Worm (Caenorhabditis elegans) whole organism, L2 larva: Measurements from ENCODE around the gene K11C4.2.

ENCODE experiments used
- C34F6.9 ChIP-seq: fragments of 150-350 bp; optimal IDR thresholded peaks from 2 replicates; lab custom pipeline; 2014; ENCODE audit warnings: missing biosample characterization, missing genetic modification characterization
- F13H6.1 ChIP-seq: sonication (generic microtip); optimal IDR thresholded peaks from 2 replicates; lab custom pipeline; 2016; ENCODE audit warnings: missing genetic modification characterization, missing compliant biosample characterization
- R02D3.7 ChIP-seq: fragments of 150-350 bp; optimal IDR thresholded peaks from 2 replicates; lab custom pipeline; 2014; ENCODE audit warnings: missing biosample characterization, missing genetic modification characterization
- Y55F3AM.14 ChIP-seq: fragments of 200-800 bp; sonication (Bioruptor generic); optimal IDR thresholded peaks from 2 replicates; lab custom pipeline; 2018; ENCODE audit warnings: mild to moderate bottlenecking, missing genetic modification characterization, missing compliant biosample characterization
- ZK546.5 ChIP-seq: sonication (generic microtip); optimal IDR thresholded peaks from 2 replicates; lab custom pipeline; 2017; ENCODE audit warnings: missing biosample characterization, missing genetic modification characterization
- alr-1 ChIP-seq: fragments of 150-350 bp; optimal IDR thresholded peaks from 2 replicates; lab custom pipeline; 2014; ENCODE audit warnings: missing biosample characterization, missing genetic modification characterization
- aly-2 ChIP-seq: fragments of 150-350 bp; optimal IDR thresholded peaks from 2 replicates; lab custom pipeline; 2014; ENCODE audit warnings: missing biosample characterization, missing genetic modification characterization
- ama-1 ChIP-seq: fragments of 150-350 bp; optimal IDR thresholded peaks from 2 replicates; lab custom pipeline; 2018; ENCODE audit warnings: inconsistent platforms
- blmp-1 ChIP-seq: sonication (generic microtip); optimal IDR thresholded peaks from 2 replicates; lab custom pipeline; 2017; ENCODE audit warnings: missing genetic modification characterization, mild to moderate bottlenecking, missing compliant biosample characterization, antibody characterized with exemption, moderate library complexity; ENCODE audit not compliant: insufficient read depth
- ceh-16 ChIP-seq: fragments of 150-350 bp; optimal IDR thresholded peaks from 2 replicates; lab custom pipeline; 2014; ENCODE audit warnings: missing biosample characterization, missing genetic modification characterization
- ceh-82 ChIP-seq: fragments of 150-350 bp; optimal IDR thresholded peaks from 2 replicates; lab custom pipeline; 2014; ENCODE audit warnings: missing biosample characterization, missing genetic modification characterization
- crh-2 ChIP-seq: sonication (generic microtip); optimal IDR thresholded peaks from 2 replicates; lab custom pipeline; 2017; ENCODE audit warnings: missing biosample characterization, missing genetic modification characterization
- dmd-4 ChIP-seq: sonication (generic microtip); optimal IDR thresholded peaks from 2 replicates; lab custom pipeline; 2017; ENCODE audit warnings: missing biosample characterization, missing genetic modification characterization
- egl-27 ChIP-seq: sonication (generic microtip); optimal IDR thresholded peaks from 3 replicates; lab custom pipeline; 2017; ENCODE audit warnings: missing biosample characterization, missing genetic modification reagents, missing genetic modification characterization
- elt-1 ChIP-seq: fragments of 150-350 bp; optimal IDR thresholded peaks from 2 replicates; lab custom pipeline; 2014; ENCODE audit warnings: missing biosample characterization, missing genetic modification characterization
- elt-3 ChIP-seq: sonication (generic microtip); optimal IDR thresholded peaks from 2 replicates; lab custom pipeline; 2017; ENCODE audit warnings: missing biosample characterization, missing genetic modification characterization
- fos-1 ChIP-seq: fragments of 150-350 bp; optimal IDR thresholded peaks from 2 replicates; lab custom pipeline; 2014; ENCODE audit warnings: missing biosample characterization, missing genetic modification characterization
- gmeb-1 ChIP-seq: fragments of 150-350 bp; optimal IDR thresholded peaks from 2 replicates; lab custom pipeline; 2014; ENCODE audit warnings: missing biosample characterization, missing genetic modification characterization
- lin-11 ChIP-seq: fragments of 150-350 bp; sonication (generic microtip); optimal IDR thresholded peaks from 2 replicates; lab custom pipeline; 2014; ENCODE audit warnings: missing biosample characterization, missing genetic modification characterization, inconsistent platforms, mixed read lengths
- lin-13 ChIP-seq: fragments of 150-350 bp; optimal IDR thresholded peaks from 2 replicates; lab custom pipeline; 2014; ENCODE audit warnings: missing biosample characterization, missing genetic modification reagents, missing genetic modification characterization
- lsy-2 ChIP-seq, 2 experiments: fragments of 150-350 bp in 1 of 2; sonication (generic microtip) in 1 of 2; optimal IDR thresholded peaks; 2 replicates each; lab custom pipeline; 2014 to 2017; ENCODE audit warnings: missing biosample characterization in 2 of 2, missing genetic modification characterization in 2 of 2
- mab-5 ChIP-seq: fragments of 150-350 bp; optimal IDR thresholded peaks from 2 replicates; lab custom pipeline; 2014; ENCODE audit warnings: missing biosample characterization, missing genetic modification characterization
- mbf-1 ChIP-seq: sonication (generic microtip); optimal IDR thresholded peaks from 2 replicates; lab custom pipeline; 2017; ENCODE audit warnings: missing biosample characterization, missing genetic modification characterization
- mdl-1 ChIP-seq, 2 experiments: fragments of 150-350 bp in 1 of 2; sonication (generic microtip) in 1 of 2; optimal IDR thresholded peaks; 2 replicates each; lab custom pipeline; 2017; ENCODE audit warnings: missing biosample characterization in 2 of 2, missing genetic modification characterization in 2 of 2
- nhr-10 ChIP-seq: sonication (generic microtip); optimal IDR thresholded peaks from 2 replicates; lab custom pipeline; 2017; ENCODE audit warnings: missing biosample characterization, missing genetic modification characterization
- nhr-11 ChIP-seq: fragments of 150-350 bp; optimal IDR thresholded peaks from 2 replicates; lab custom pipeline; 2014; ENCODE audit warnings: missing biosample characterization, missing genetic modification characterization
- nhr-12 ChIP-seq: fragments of 150-350 bp; optimal IDR thresholded peaks from 2 replicates; lab custom pipeline; 2014; ENCODE audit warnings: missing biosample characterization, missing genetic modification characterization
- nhr-129 ChIP-seq: fragments of 150-350 bp; optimal IDR thresholded peaks from 2 replicates; lab custom pipeline; 2014; ENCODE audit warnings: missing biosample characterization, missing genetic modification characterization
- nhr-21 ChIP-seq: fragments of 150-350 bp; optimal IDR thresholded peaks from 2 replicates; lab custom pipeline; 2014; ENCODE audit warnings: missing biosample characterization, missing genetic modification characterization
- nhr-23 ChIP-seq: fragments of 150-350 bp; optimal IDR thresholded peaks from 2 replicates; lab custom pipeline; 2014; ENCODE audit warnings: missing biosample characterization, missing genetic modification reagents, missing genetic modification characterization
- nhr-237 ChIP-seq: fragments of 150-350 bp; optimal IDR thresholded peaks from 2 replicates; lab custom pipeline; 2014; ENCODE audit warnings: missing biosample characterization, missing genetic modification characterization
- nhr-25 ChIP-seq: fragments of 150-350 bp; sonication (generic microtip); optimal IDR thresholded peaks from 3 replicates; lab custom pipeline; 2014; ENCODE audit warnings: missing biosample characterization, missing genetic modification characterization
- nhr-6 ChIP-seq: fragments of 150-350 bp; optimal IDR thresholded peaks from 2 replicates; lab custom pipeline; 2014; ENCODE audit warnings: missing biosample characterization, missing genetic modification characterization
- nhr-77 ChIP-seq: fragments of 150-350 bp; optimal IDR thresholded peaks from 2 replicates; lab custom pipeline; 2014; ENCODE audit warnings: missing biosample characterization, missing genetic modification characterization
- peb-1 ChIP-seq: fragments of 150-350 bp; optimal IDR thresholded peaks from 2 replicates; lab custom pipeline; 2014; ENCODE audit warnings: missing biosample characterization, missing genetic modification characterization
- sem-4 ChIP-seq: fragments of 150-350 bp; optimal IDR thresholded peaks from 2 replicates; lab custom pipeline; 2014; ENCODE audit warnings: missing biosample characterization, missing genetic modification reagents, missing genetic modification characterization
- skn-1 ChIP-seq: sonication (generic microtip); optimal IDR thresholded peaks from 2 replicates; lab custom pipeline; 2017; ENCODE audit warnings: missing biosample characterization, missing genetic modification characterization
- sma-3 ChIP-seq: sonication (generic microtip); optimal IDR thresholded peaks from 2 replicates; lab custom pipeline; 2016; ENCODE audit warnings: missing genetic modification reagents, missing genetic modification characterization, missing compliant biosample characterization
- sma-9 ChIP-seq, 2 experiments: fragments of 150-350 bp in 1 of 2; sonication (generic microtip) in 1 of 2; optimal IDR thresholded peaks; 2 replicates each; lab custom pipeline; 2014 to 2016; ENCODE audit warnings: missing genetic modification characterization in 2 of 2, mild to moderate bottlenecking in 1 of 2, missing biosample characterization in 1 of 2, missing compliant biosample characterization in 1 of 2, missing genetic modification reagents in 1 of 2, moderate library complexity in 1 of 2
- snpc-4 ChIP-seq: fragments of 150-350 bp; optimal IDR thresholded peaks from 2 replicates; lab custom pipeline; 2014; ENCODE audit warnings: missing biosample characterization, missing genetic modification characterization
- unc-39 ChIP-seq: fragments of 150-350 bp; optimal IDR thresholded peaks from 2 replicates; lab custom pipeline; 2014; ENCODE audit warnings: missing biosample characterization, missing genetic modification characterization
- unc-55 ChIP-seq: fragments of 150-350 bp; sonication (generic microtip); optimal IDR thresholded peaks from 3 replicates; lab custom pipeline; 2014; ENCODE audit warnings: missing biosample characterization, missing genetic modification reagents, missing genetic modification characterization
- unc-62 ChIP-seq: fragments of 150-350 bp; optimal IDR thresholded peaks from 2 replicates; lab custom pipeline; 2014; ENCODE audit warnings: missing biosample characterization, missing genetic modification reagents, missing genetic modification characterization
- zag-1 ChIP-seq: fragments of 150-350 bp; optimal IDR thresholded peaks from 2 replicates; lab custom pipeline; 2014; ENCODE audit warnings: missing biosample characterization, missing genetic modification characterization
- ztf-1 ChIP-seq: fragments of 200-800 bp; sonication (Bioruptor generic); conservative IDR thresholded peaks from 2 replicates; pipeline ENCODE4 v1.3.6; 2022; ENCODE audit warnings: missing genetic modification characterization, missing compliant biosample characterization
- ztf-11 ChIP-seq: sonication (generic microtip); optimal IDR thresholded peaks from 2 replicates; lab custom pipeline; 2017; ENCODE audit warnings: missing biosample characterization, missing genetic modification characterization
- ztf-4 ChIP-seq: fragments of 150-350 bp; optimal IDR thresholded peaks from 2 replicates; lab custom pipeline; 2014; ENCODE audit warnings: missing biosample characterization, missing genetic modification characterization

K11C4.2 gene

ce11 chrV:6880623-6881022 is 14.3 kb upstream of the K11C4.2 start:
- no peak for TF ChIP-seq nhr-77
- TF ChIP-seq snpc-4 = peak; percentile 88
- TF ChIP-seq elt-3 (tag; lab: Kevin White, UChicago) = no peak
- TF ChIP-seq crh-2 (tag; lab: Kevin White, UChicago) = no peak
- TF ChIP-seq ztf-4 (tag; lab: Kevin White, UChicago) = no peak
- TF ChIP-seq gmeb-1 (tag; lab: Kevin White, UChicago) = no peak
- TF ChIP-seq nhr-21 (tag; lab: Kevin White, UChicago) = no peak
- TF ChIP-seq peb-1 = no peak
- no peak for TF ChIP-seq R02D3.7 (tag; lab: Kevin White, UChicago)
- no peak for TF ChIP-seq ceh-82 (tag; lab: Kevin White, UChicago)
- no peak for TF ChIP-seq aly-2
- TF ChIP-seq nhr-6 (tag; lab: Kevin White, UChicago) = no peak
- TF ChIP-seq nhr-10 (tag; lab: Kevin White, UChicago) = no peak
- TF ChIP-seq lsy-2 (tag; optimal IDR thresholded peaks at IDR 0.05; lab: Kevin White, UChicago) = peak in 1 of 2 experiments; percentile 12
- TF ChIP-seq unc-55 (GFP tag; lab: Kevin White, UChicago) = no peak
- no peak for TF ChIP-seq egl-27 (tag; lab: Kevin White, UChicago)
- peak; percentile 24 for TF ChIP-seq sma-9 (GFP tag; optimal IDR thresholded peaks at IDR 0.05; lab: Kevin White, UChicago)
- TF ChIP-seq sma-9 (tag; optimal IDR thresholded peaks at IDR 0.05; lab: Kevin White, UChicago) = no peak
- TF ChIP-seq nhr-25 (tag; lab: Kevin White, UChicago) = no peak
- TF ChIP-seq alr-1 (tag; lab: Kevin White, UChicago) = no peak
- no peak for TF ChIP-seq mdl-1 (tag; optimal IDR thresholded peaks at IDR 0.05; lab: Kevin White, UChicago)
- no peak for TF ChIP-seq nhr-237 (tag; lab: Kevin White, UChicago)
- no peak for TF ChIP-seq nhr-129 (tag; lab: Kevin White, UChicago)
- TF ChIP-seq sem-4 (tag; lab: Kevin White, UChicago) = peak; percentile 32
- TF ChIP-seq ztf-1 (GFP tag; lab: Robert Waterston, UW) = no peak
- TF ChIP-seq dmd-4 = no peak
- peak; percentile 37 for TF ChIP-seq F13H6.1 (tag; lab: Kevin White, UChicago)
- TF ChIP-seq elt-1 (tag; lab: Kevin White, UChicago) = no peak
- no peak for TF ChIP-seq unc-39 (tag; lab: Kevin White, UChicago)
- no peak for TF ChIP-seq nhr-12 (tag; lab: Kevin White, UChicago)
- TF ChIP-seq nhr-11 = no peak
- TF ChIP-seq zag-1 (tag; lab: Kevin White, UChicago) = peak; percentile 16
- no peak for TF ChIP-seq skn-1 (tag; lab: Kevin White, UChicago)
- TF ChIP-seq fos-1 (tag; lab: Kevin White, UChicago) = no peak
- no peak for TF ChIP-seq ztf-11 (tag; lab: Kevin White, UChicago)
- TF ChIP-seq mbf-1 (tag; lab: Kevin White, UChicago) = no peak
- no peak for TF ChIP-seq ceh-16
- no peak for TF ChIP-seq ZK546.5 (tag; lab: Kevin White, UChicago)
- peak; percentile 4 for TF ChIP-seq lin-11
- TF ChIP-seq Y55F3AM.14 (GFP tag; lab: Kevin White, UChicago) = no peak
- peak; percentile 29 for TF ChIP-seq C34F6.9 (tag; lab: Kevin White, UChicago)
- no peak for TF ChIP-seq blmp-1 (tag; lab: Kevin White, UChicago)
- TF ChIP-seq ama-1 = no peak
- TF ChIP-seq unc-62 = no peak
- no peak for TF ChIP-seq sma-3 (GFP tag; lab: Kevin White, UChicago)
- TF ChIP-seq lin-13 (GFP tag; lab: Kevin White, UChicago) = no peak
- TF ChIP-seq nhr-23 (tag; lab: Kevin White, UChicago) = no peak
- TF ChIP-seq mab-5 (tag; lab: Kevin White, UChicago) = no peak
- TF ChIP-seq, all 48 proteins: peak for 8
